Fruit fly (Drosophila melanogaster) whole organism, pupa: ENCODE data around the gene CG43850.

Experiments used
- CG10348 ChIP-seq: fragments of 200-800 bp; sonication (Bioruptor generic); IDR thresholded peaks from 2 replicates; pipeline ENCODE4 v1.3.6; 2022; ENCODE audit warnings: missing biosample characterization, missing genetic modification characterization
- CG14655 ChIP-seq: fragments of 200-800 bp; sonication (Bioruptor generic); optimal IDR thresholded peaks from 3 replicates; lab custom pipeline; 2017; ENCODE audit warnings: mild to moderate bottlenecking, missing biosample characterization, missing genetic modification reagents, missing genetic modification characterization
- CG32121 ChIP-seq: fragments of 200-800 bp; sonication (Bioruptor generic); IDR thresholded peaks from 2 replicates; pipeline ENCODE4 v1.3.6; 2022; ENCODE audit warnings: missing biosample characterization, missing genetic modification characterization
- CG34367 ChIP-seq: fragments of 200-800 bp; sonication (Bioruptor generic); optimal IDR thresholded peaks from 2 replicates; lab custom pipeline; 2018; ENCODE audit warnings: missing biosample characterization, mild to moderate bottlenecking, missing genetic modification characterization
- CG4496 ChIP-seq: fragments of 200-800 bp; sonication (Bioruptor generic); IDR thresholded peaks from 3 replicates; pipeline ENCODE4 v1.3.6; 2022; ENCODE audit warnings: missing biosample characterization, missing genetic modification characterization
- CG8301 ChIP-seq: fragments of 200-800 bp; sonication (Bioruptor generic); optimal IDR thresholded peaks from 2 replicates; lab custom pipeline; 2018; ENCODE audit warnings: missing biosample characterization, mild to moderate bottlenecking, missing genetic modification characterization
- CG9948 ChIP-seq: fragments of 200-800 bp; sonication (Bioruptor generic); optimal IDR thresholded peaks from 2 replicates; lab custom pipeline; 2018; ENCODE audit warnings: missing biosample characterization, mild to moderate bottlenecking, missing genetic modification characterization, moderate library complexity
- EcR ChIP-seq: fragments of 200-800 bp; sonication (Bioruptor generic); optimal IDR thresholded peaks from 3 replicates; lab custom pipeline; 2019; ENCODE audit warnings: missing biosample characterization, missing genetic modification characterization, mild to moderate bottlenecking, moderate library complexity, missing genetic modification reagents
- Ets98B ChIP-seq: fragments of 200-800 bp; sonication (Bioruptor generic); IDR thresholded peaks from 2 replicates; pipeline ENCODE4 v1.3.6; 2022; ENCODE audit warnings: missing biosample characterization, missing genetic modification characterization
- fd96Ca ChIP-seq: fragments of 200-800 bp; sonication (Bioruptor generic); IDR thresholded peaks from 3 replicates; pipeline ENCODE4 v1.3.6; 2022; ENCODE audit warnings: missing biosample characterization, missing genetic modification characterization

- TF ChIP-seq CG32121 (GFP tag; lab: Robert Waterston, UW) (peak; percentile 93), CG8301 (peak; percentile 89), Ets98B (GFP tag; lab: Robert Waterston, UW) (peak; percentile 93), CG14655 (GFP tag; lab: Kevin White, UChicago) (no peak), fd96Ca (peak; percentile 93), CG10348 (peak; percentile 63), EcR (GFP tag; lab: Kevin White, UChicago) (no peak), CG34367 (tag; lab: Kevin White, UChicago) (peak; percentile 88), CG9948 (peak; percentile 92), CG4496 (GFP tag; lab: Robert Waterston, UW) (peak; percentile 96)
These were observed 28.0 kb upstream of the CG43850 start, which contains the start of the genes Ing5 and CG7099 for dm6 chr2L:13387255-13387654.
